Fruit fly (Drosophila melanogaster) whole organism, adult: Measurements from ENCODE around the gene Alg11.

Experiments used
- CG12768 ChIP-seq: fragments of 200-800 bp; sonication (Bioruptor generic); optimal IDR thresholded peaks from 2 replicates; lab custom pipeline; 2017; ENCODE audit warnings: missing biosample characterization, missing genetic modification characterization, mild to moderate bottlenecking, moderate library complexity, missing genetic modification reagents
- CG33017 ChIP-seq: fragments of 200-800 bp; sonication (Bioruptor generic); optimal IDR thresholded peaks from 2 replicates; lab custom pipeline; 2018; ENCODE audit warnings: missing biosample characterization, mild to moderate bottlenecking, missing genetic modification characterization, moderate library complexity
- CG7045 ChIP-seq: fragments of 200-800 bp; sonication (Bioruptor generic); optimal IDR thresholded peaks from 2 replicates; lab custom pipeline; 2017; ENCODE audit warnings: missing biosample characterization, mild to moderate bottlenecking, missing genetic modification characterization
- CG7101 ChIP-seq: fragments of 200-800 bp; sonication (Bioruptor generic); optimal IDR thresholded peaks from 2 replicates; lab custom pipeline; 2018; ENCODE audit warnings: missing biosample characterization, mild to moderate bottlenecking, missing genetic modification characterization, moderate library complexity
- bab1 ChIP-seq: fragments of 200-800 bp; sonication (Bioruptor generic); optimal IDR thresholded peaks from 3 replicates; lab custom pipeline; 2019; ENCODE audit warnings: missing biosample characterization, mild to moderate bottlenecking, missing genetic modification characterization, moderate library complexity
- pad ChIP-seq: fragments of 200-800 bp; sonication (Bioruptor generic); optimal IDR thresholded peaks from 3 replicates; lab custom pipeline; 2017; ENCODE audit warnings: missing biosample characterization, missing genetic modification characterization, mild to moderate bottlenecking, moderate library complexity, missing genetic modification reagents

- no peak for TF ChIP-seq CG7045
- TF ChIP-seq CG7101 (tag; lab: Kevin White, UChicago): no peak
- no peak for TF ChIP-seq pad (GFP tag; lab: Kevin White, UChicago)
- no peak for TF ChIP-seq CG12768
- TF ChIP-seq bab1: no peak
- TF ChIP-seq CG33017: no peak
Measured at dm6 chr3L:21642908-21643572, 17.4 kb downstream of the Alg11 start.
